Fruit fly (Drosophila melanogaster) whole organism, prepupa: ENCODE data around the gene Pss.

Experiments used
- CG15336 ChIP-seq: fragments of 200-800 bp; sonication (Bioruptor generic); IDR thresholded peaks from 2 replicates; pipeline ENCODE4 v1.3.6; 2022; ENCODE audit warnings: missing biosample characterization, missing genetic modification characterization
- CG16779 ChIP-seq: fragments of 200-800 bp; sonication (Bioruptor generic); optimal IDR thresholded peaks from 3 replicates; lab custom pipeline; 2017; ENCODE audit warnings: missing biosample characterization, mild to moderate bottlenecking, missing genetic modification characterization
- CG3032 ChIP-seq: fragments of 200-800 bp; optimal IDR thresholded peaks from 2 replicates; lab custom pipeline; 2019; ENCODE audit warnings: missing biosample characterization, mild to moderate bottlenecking, missing genetic modification characterization, moderate library complexity
- CG6808 ChIP-seq: fragments of 200-800 bp; sonication (Bioruptor generic); optimal IDR thresholded peaks from 3 replicates; lab custom pipeline; 2017; ENCODE audit warnings: missing biosample characterization, missing genetic modification characterization, mild to moderate bottlenecking, moderate library complexity, missing genetic modification reagents
- Eip93F ChIP-seq: fragments of 200-800 bp; sonication (Bioruptor generic); optimal IDR thresholded peaks from 2 replicates; lab custom pipeline; 2016; ENCODE audit warnings: missing biosample characterization, mild to moderate bottlenecking, missing genetic modification characterization
- Hr39 ChIP-seq: fragments of 200-800 bp; sonication (Bioruptor generic); optimal IDR thresholded peaks from 2 replicates; lab custom pipeline; 2016; ENCODE audit warnings: missing biosample characterization, missing genetic modification characterization
- Met ChIP-seq: fragments of 200-800 bp; sonication (Bioruptor generic); optimal IDR thresholded peaks from 3 replicates; lab custom pipeline; 2016; ENCODE audit warnings: missing biosample characterization, missing genetic modification characterization
- Sox15 ChIP-seq: fragments of 200-800 bp; sonication (Bioruptor generic); optimal IDR thresholded peaks from 3 replicates; lab custom pipeline; 2016; ENCODE audit warnings: missing biosample characterization, missing genetic modification characterization
- achi ChIP-seq: fragments of 200-800 bp; sonication (Bioruptor generic); optimal IDR thresholded peaks from 3 replicates; lab custom pipeline; 2016; ENCODE audit warnings: missing biosample characterization, missing genetic modification characterization
- cyc ChIP-seq: fragments of 200-800 bp; sonication (Bioruptor generic); optimal IDR thresholded peaks from 3 replicates; lab custom pipeline; 2016; ENCODE audit warnings: missing biosample characterization, missing genetic modification characterization
- dac ChIP-seq: fragments of 200-800 bp; sonication (Bioruptor generic); optimal IDR thresholded peaks from 2 replicates; lab custom pipeline; 2017; ENCODE audit warnings: missing biosample characterization, mild to moderate bottlenecking, missing genetic modification characterization
- fd59A ChIP-seq: fragments of 200-800 bp; sonication (Bioruptor generic); optimal IDR thresholded peaks from 2 replicates; lab custom pipeline; 2017; ENCODE audit warnings: missing biosample characterization, mild to moderate bottlenecking, missing genetic modification characterization, missing genetic modification reagents

dm6 chr3L:20562649-20563048 lies 36.7 kb upstream of the Pss start:
- no peak for TF ChIP-seq Hr39 (GFP tag; lab: Kevin White, UChicago)
- TF ChIP-seq CG3032 (tag; lab: Kevin White, UChicago) = peak; percentile 5
- peak; percentile 27 for TF ChIP-seq achi
- TF ChIP-seq CG6808 = no peak
- TF ChIP-seq CG16779 (tag; lab: Kevin White, UChicago) = no peak
- no peak for TF ChIP-seq Sox15
- TF ChIP-seq cyc (GFP tag; lab: Kevin White, UChicago) = no peak
- no peak for TF ChIP-seq fd59A (GFP tag; lab: Kevin White, UChicago)
- peak; percentile 70 for TF ChIP-seq CG15336 (GFP tag; lab: Robert Waterston, UW)
- TF ChIP-seq Met (GFP tag; lab: Kevin White, UChicago) = no peak
- no peak for TF ChIP-seq Eip93F (GFP tag; lab: Kevin White, UChicago)
- TF ChIP-seq dac (GFP tag; lab: Kevin White, UChicago) = no peak
